Fruit fly (Drosophila melanogaster) whole organism, pupa: ENCODE measurements around the gene CG46280.

Source experiments
- CG10348 ChIP-seq: fragments of 200-800 bp; sonication (Bioruptor generic); IDR thresholded peaks from 2 replicates; pipeline ENCODE4 v1.3.6; 2022; ENCODE audit warnings: missing biosample characterization, missing genetic modification characterization
- CG12605 ChIP-seq: fragments of 200-800 bp; sonication (Bioruptor generic); IDR thresholded peaks from 2 replicates; pipeline ENCODE4 v1.3.6; 2022; ENCODE audit warnings: missing biosample characterization, missing genetic modification characterization
- CG13204 ChIP-seq: fragments of 200-800 bp; sonication (Bioruptor generic); optimal IDR thresholded peaks from 2 replicates; lab custom pipeline; 2018; ENCODE audit warnings: missing biosample characterization, mild to moderate bottlenecking, missing genetic modification characterization, moderate library complexity
- CG14655 ChIP-seq: fragments of 200-800 bp; sonication (Bioruptor generic); optimal IDR thresholded peaks from 3 replicates; lab custom pipeline; 2017; ENCODE audit warnings: mild to moderate bottlenecking, missing biosample characterization, missing genetic modification reagents, missing genetic modification characterization
- CG15710 ChIP-seq: fragments of 200-800 bp; sonication (Bioruptor generic); optimal IDR thresholded peaks from 2 replicates; lab custom pipeline; 2018; ENCODE audit warnings: missing biosample characterization, mild to moderate bottlenecking, missing genetic modification characterization, moderate library complexity
- CG17806 ChIP-seq: fragments of 200-800 bp; sonication (Bioruptor generic); optimal IDR thresholded peaks from 2 replicates; lab custom pipeline; 2018; ENCODE audit warnings: missing biosample characterization, mild to moderate bottlenecking, missing genetic modification characterization, moderate library complexity
- CG32121 ChIP-seq: fragments of 200-800 bp; sonication (Bioruptor generic); IDR thresholded peaks from 2 replicates; pipeline ENCODE4 v1.3.6; 2022; ENCODE audit warnings: missing biosample characterization, missing genetic modification characterization
- CG34367 ChIP-seq: fragments of 200-800 bp; sonication (Bioruptor generic); optimal IDR thresholded peaks from 2 replicates; lab custom pipeline; 2018; ENCODE audit warnings: missing biosample characterization, mild to moderate bottlenecking, missing genetic modification characterization
- CG4496 ChIP-seq: fragments of 200-800 bp; sonication (Bioruptor generic); IDR thresholded peaks from 3 replicates; pipeline ENCODE4 v1.3.6; 2022; ENCODE audit warnings: missing biosample characterization, missing genetic modification characterization
- CG8159 ChIP-seq: fragments of 200-800 bp; sonication (Bioruptor generic); optimal IDR thresholded peaks from 3 replicates; lab custom pipeline; 2018; ENCODE audit warnings: missing biosample characterization, mild to moderate bottlenecking, missing genetic modification characterization, moderate library complexity
- CG8301 ChIP-seq: fragments of 200-800 bp; sonication (Bioruptor generic); optimal IDR thresholded peaks from 2 replicates; lab custom pipeline; 2018; ENCODE audit warnings: missing biosample characterization, mild to moderate bottlenecking, missing genetic modification characterization
- CG9948 ChIP-seq: fragments of 200-800 bp; sonication (Bioruptor generic); optimal IDR thresholded peaks from 2 replicates; lab custom pipeline; 2018; ENCODE audit warnings: missing biosample characterization, mild to moderate bottlenecking, missing genetic modification characterization, moderate library complexity
- D1 ChIP-seq: fragments of 200-800 bp; sonication (Bioruptor generic); optimal IDR thresholded peaks from 2 replicates; lab custom pipeline; 2018; ENCODE audit warnings: missing biosample characterization, mild to moderate bottlenecking, missing genetic modification characterization, moderate library complexity
- EcR ChIP-seq: fragments of 200-800 bp; sonication (Bioruptor generic); optimal IDR thresholded peaks from 3 replicates; lab custom pipeline; 2019; ENCODE audit warnings: missing biosample characterization, missing genetic modification characterization, mild to moderate bottlenecking, moderate library complexity, missing genetic modification reagents
- Ets98B ChIP-seq: fragments of 200-800 bp; sonication (Bioruptor generic); IDR thresholded peaks from 2 replicates; pipeline ENCODE4 v1.3.6; 2022; ENCODE audit warnings: missing biosample characterization, missing genetic modification characterization
- Pif1A ChIP-seq: fragments of 200-800 bp; sonication (Bioruptor generic); optimal IDR thresholded peaks from 3 replicates; lab custom pipeline; 2016; ENCODE audit warnings: missing biosample characterization, missing genetic modification characterization
- Pif1B ChIP-seq: fragments of 200-800 bp; sonication (Bioruptor generic); optimal IDR thresholded peaks from 3 replicates; lab custom pipeline; 2016; ENCODE audit warnings: missing biosample characterization, missing genetic modification characterization
- Snoo ChIP-seq: fragments of 200-800 bp; sonication (Bioruptor generic); optimal IDR thresholded peaks from 3 replicates; lab custom pipeline; 2017; ENCODE audit warnings: missing biosample characterization, mild to moderate bottlenecking, missing genetic modification characterization, inconsistent platforms
- fd96Ca ChIP-seq: fragments of 200-800 bp; sonication (Bioruptor generic); IDR thresholded peaks from 3 replicates; pipeline ENCODE4 v1.3.6; 2022; ENCODE audit warnings: missing biosample characterization, missing genetic modification characterization
- gl ChIP-seq: fragments of 200-800 bp; sonication (Bioruptor generic); optimal IDR thresholded peaks from 2 replicates; lab custom pipeline; 2018; ENCODE audit warnings: missing biosample characterization, mild to moderate bottlenecking, missing genetic modification characterization
- rn ChIP-seq: fragments of 200-800 bp; sonication (Bioruptor generic); IDR thresholded peaks from 2 replicates; pipeline ENCODE4 v1.3.6; 2022; ENCODE audit warnings: missing biosample characterization, missing genetic modification characterization

CG46280 gene

DNA sequence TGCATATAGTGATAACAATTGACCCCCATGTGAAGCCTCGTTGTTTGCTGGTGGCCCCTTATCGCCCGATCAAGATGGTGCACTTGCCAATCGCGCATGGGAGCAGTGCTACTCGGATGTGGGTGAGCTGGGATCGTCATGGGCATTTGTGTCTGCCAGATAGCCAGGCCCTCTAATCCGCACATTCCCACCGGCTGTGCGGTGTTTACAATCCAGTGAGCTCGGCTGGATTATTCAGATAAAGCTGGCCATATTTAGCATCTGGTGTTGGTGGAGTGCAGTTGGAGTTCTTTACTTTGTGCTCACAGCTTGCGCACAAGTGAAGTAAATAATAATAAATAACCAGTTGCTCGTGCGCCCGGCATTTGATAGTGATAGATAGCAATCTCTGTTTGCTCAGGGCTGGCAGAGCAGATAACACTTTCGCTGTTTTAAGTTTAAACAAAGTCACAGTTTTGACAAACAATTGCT, 2.6 kb upstream of the CG46280 start:
- no peak for TF ChIP-seq CG14655 (GFP tag; lab: Kevin White, UChicago)
- TF ChIP-seq CG9948 (tag; lab: Kevin White, UChicago): no peak
- TF ChIP-seq Pif1B (GFP tag; lab: Kevin White, UChicago): no peak
- no peak for TF ChIP-seq EcR
- TF ChIP-seq CG15710 (tag; lab: Kevin White, UChicago): no peak
- peak; percentile 33 for TF ChIP-seq CG32121 (GFP tag; lab: Robert Waterston, UW)
- 0 out of 3 replicates have a peak, but pooled peaks have one; percentile 36 for TF ChIP-seq CG4496 (GFP tag; lab: Robert Waterston, UW)
- TF ChIP-seq CG34367 (tag; lab: Kevin White, UChicago): no peak
- no peak for TF ChIP-seq gl
- TF ChIP-seq Pif1A (GFP tag; lab: Kevin White, UChicago): no peak
- no peak for TF ChIP-seq D1
- no peak for TF ChIP-seq CG10348 (GFP tag; lab: Robert Waterston, UW)
- no peak for TF ChIP-seq CG12605 (GFP tag; lab: Robert Waterston, UW)
- TF ChIP-seq CG17806 (tag; lab: Kevin White, UChicago): no peak
- 0 out of 2 replicates have a peak, but pooled peaks have one; percentile 37 for TF ChIP-seq Ets98B (GFP tag; lab: Robert Waterston, UW)
- TF ChIP-seq rn (GFP tag; lab: Robert Waterston, UW): no peak
- TF ChIP-seq CG13204 (GFP tag; lab: Kevin White, UChicago): no peak
- TF ChIP-seq fd96Ca (GFP tag; lab: Robert Waterston, UW): no peak
- no peak for TF ChIP-seq Snoo (tag; lab: Kevin White, UChicago)
- no peak for TF ChIP-seq CG8159 (tag; lab: Kevin White, UChicago)

DNA sequence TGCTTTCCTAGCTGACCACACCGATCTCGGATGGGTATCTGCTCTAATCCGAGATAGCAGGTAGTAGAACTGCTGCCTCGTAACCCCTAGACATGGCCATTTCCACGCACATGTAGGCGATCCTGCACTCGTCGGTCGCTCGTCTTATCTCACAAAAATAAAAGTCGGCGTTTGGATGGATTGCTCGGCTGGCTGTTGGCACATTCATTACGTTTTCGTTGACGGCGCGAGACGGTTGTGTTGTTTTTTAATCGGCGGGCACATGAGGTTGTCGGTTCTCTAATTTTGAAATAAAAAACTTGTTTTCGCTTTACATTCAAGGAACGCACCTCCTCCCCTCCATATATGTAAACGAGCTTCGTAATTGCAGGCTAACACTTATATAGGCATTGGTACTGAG, 1.9 kb upstream of the CG46280 start, which contains the start of gene ry:
ry (plus strand) TSS at position 206 of the 400 bp plus-strand sequence.
- TF ChIP-seq CG32121 (GFP tag; lab: Robert Waterston, UW) (peak; percentile 14; the same call in 1 of the 2 replicates), rn (GFP tag; lab: Robert Waterston, UW) (no peak)

DNA sequence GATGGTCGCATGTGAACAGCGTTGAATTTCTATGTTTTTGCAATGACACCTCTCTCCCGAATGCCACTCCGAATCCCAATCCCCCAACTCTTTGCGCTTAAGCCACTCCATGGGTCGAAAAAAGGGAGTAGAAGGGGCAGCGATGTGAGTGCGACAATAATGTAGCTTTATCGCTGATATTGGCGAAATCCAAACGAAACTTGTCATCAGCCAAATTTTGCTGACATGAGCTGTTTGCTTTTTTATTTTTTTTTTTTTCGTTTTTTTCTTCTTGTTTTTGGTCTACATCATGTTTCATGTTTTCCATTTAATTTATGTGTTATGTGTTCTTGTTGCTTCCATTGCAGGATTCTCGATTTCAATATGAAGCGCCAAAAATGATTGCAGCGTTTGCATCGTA, 11.5 kb downstream of the CG46280 start:
- TF ChIP-seq CG15710 (tag; lab: Kevin White, UChicago): no peak
- no peak for TF ChIP-seq CG14655 (GFP tag; lab: Kevin White, UChicago)
- no peak for TF ChIP-seq CG8159 (tag; lab: Kevin White, UChicago)
- TF ChIP-seq gl: no peak
- no peak for TF ChIP-seq CG12605 (GFP tag; lab: Robert Waterston, UW)
- no peak for TF ChIP-seq Pif1B (GFP tag; lab: Kevin White, UChicago)
- no peak for TF ChIP-seq fd96Ca (GFP tag; lab: Robert Waterston, UW)
- TF ChIP-seq CG17806 (tag; lab: Kevin White, UChicago): no peak
- no peak for TF ChIP-seq CG34367 (tag; lab: Kevin White, UChicago)
- no peak for TF ChIP-seq Pif1A (GFP tag; lab: Kevin White, UChicago)
- no peak for TF ChIP-seq Snoo (tag; lab: Kevin White, UChicago)

DNA sequence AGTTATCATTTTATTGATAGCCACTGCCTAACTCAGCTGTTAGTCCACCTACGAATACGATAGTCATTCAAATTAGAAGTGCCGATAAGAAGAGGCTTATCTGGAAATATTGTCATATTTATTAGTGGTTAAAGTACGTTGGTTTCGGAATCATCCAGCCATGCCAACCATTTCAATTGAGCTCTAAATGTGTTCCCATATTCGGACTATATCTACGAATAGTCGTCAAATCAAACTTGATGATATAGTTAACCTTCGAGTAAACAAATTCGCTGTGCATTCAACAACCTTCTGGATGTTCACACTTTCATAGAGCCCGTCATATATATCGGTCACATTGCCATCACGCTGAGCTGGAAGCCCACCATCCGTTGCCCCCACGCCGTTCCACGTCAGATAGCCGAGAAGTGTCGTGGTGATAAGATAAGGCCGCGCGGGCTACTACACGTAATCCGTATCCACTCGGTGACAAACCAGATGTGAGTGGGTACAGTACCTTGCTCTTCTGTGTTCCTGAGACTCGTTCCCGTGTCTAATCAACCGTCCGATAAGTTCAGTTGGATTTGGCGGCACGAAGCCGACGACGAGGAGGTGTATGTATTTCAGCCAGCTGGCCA, 12.1 kb downstream of the CG46280 start:
- TF ChIP-seq rn (GFP tag; lab: Robert Waterston, UW): no peak
- TF ChIP-seq CG15710 (tag; lab: Kevin White, UChicago): no peak
- TF ChIP-seq EcR: peak; percentile 78
- no peak for TF ChIP-seq CG17806 (tag; lab: Kevin White, UChicago)
- no peak for TF ChIP-seq Ets98B (GFP tag; lab: Robert Waterston, UW)
- TF ChIP-seq CG14655 (GFP tag; lab: Kevin White, UChicago): no peak
- no peak for TF ChIP-seq Snoo (tag; lab: Kevin White, UChicago)
- TF ChIP-seq CG8159 (tag; lab: Kevin White, UChicago): no peak
- no peak for TF ChIP-seq Pif1B (GFP tag; lab: Kevin White, UChicago)
- TF ChIP-seq CG8301 (tag; lab: Kevin White, UChicago): no peak
- TF ChIP-seq fd96Ca (GFP tag; lab: Robert Waterston, UW): no peak
- TF ChIP-seq CG10348 (GFP tag; lab: Robert Waterston, UW): no peak
- TF ChIP-seq CG34367 (tag; lab: Kevin White, UChicago): no peak
- no peak for TF ChIP-seq D1
- TF ChIP-seq CG4496 (GFP tag; lab: Robert Waterston, UW): no peak
- no peak for TF ChIP-seq gl
- no peak for TF ChIP-seq Pif1A (GFP tag; lab: Kevin White, UChicago)
- peak; percentile 5 for TF ChIP-seq CG13204 (GFP tag; lab: Kevin White, UChicago)

DNA sequence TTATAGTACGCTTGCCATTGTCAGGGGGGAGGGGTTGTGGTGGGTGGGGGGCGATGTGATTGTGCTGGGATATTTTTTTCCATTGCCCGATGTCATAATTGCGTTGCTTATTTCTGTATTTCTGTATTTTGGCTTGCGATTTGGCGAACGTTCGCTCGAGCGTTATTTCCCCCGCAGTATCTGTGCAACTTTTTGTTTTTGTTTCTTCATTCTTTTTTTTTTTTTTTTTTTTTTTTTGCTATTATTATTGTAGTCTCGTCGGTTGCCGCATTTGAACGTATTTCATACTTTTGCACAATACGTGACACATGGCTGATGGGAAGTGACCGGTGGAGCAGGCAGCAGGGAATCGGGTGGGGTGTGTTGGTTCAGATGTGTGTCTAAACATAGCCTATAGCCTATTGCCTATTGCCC, 12.8 kb downstream of the CG46280 start:
- no peak for TF ChIP-seq CG9948 (tag; lab: Kevin White, UChicago)
- no peak; the same call in 1 of the 2 replicates for TF ChIP-seq rn (GFP tag; lab: Robert Waterston, UW)
- peak; percentile 78 for TF ChIP-seq CG12605 (GFP tag; lab: Robert Waterston, UW)
- TF ChIP-seq CG34367 (tag; lab: Kevin White, UChicago): no peak
- TF ChIP-seq CG13204 (GFP tag; lab: Kevin White, UChicago): no peak
- no peak for TF ChIP-seq CG10348 (GFP tag; lab: Robert Waterston, UW)
- TF ChIP-seq CG14655 (GFP tag; lab: Kevin White, UChicago): no peak
- TF ChIP-seq D1: no peak
- no peak for TF ChIP-seq CG8301 (tag; lab: Kevin White, UChicago)
- no peak for TF ChIP-seq CG15710 (tag; lab: Kevin White, UChicago)
- peak; percentile 50; the same call in 1 of the 2 replicates for TF ChIP-seq CG32121 (GFP tag; lab: Robert Waterston, UW)
- no peak for TF ChIP-seq fd96Ca (GFP tag; lab: Robert Waterston, UW)
- peak; percentile 59; the same call in 1 of the 2 replicates for TF ChIP-seq Ets98B (GFP tag; lab: Robert Waterston, UW)
